Worm (Caenorhabditis elegans) whole organism, L2 larva: ENCODE measurements around the gene cyp-25A6.
A peak's percentile ranks its signal among the peaks of the same experiment; 100 is the strongest.

Experiments
- C34F6.9 ChIP-seq: fragments of 150-350 bp; optimal IDR thresholded peaks from 2 replicates; lab custom pipeline; 2014; ENCODE audit warnings: missing biosample characterization, missing genetic modification characterization
- F13H6.1 ChIP-seq: sonication (generic microtip); optimal IDR thresholded peaks from 2 replicates; lab custom pipeline; 2016; ENCODE audit warnings: missing genetic modification characterization, missing compliant biosample characterization
- R02D3.7 ChIP-seq: fragments of 150-350 bp; optimal IDR thresholded peaks from 2 replicates; lab custom pipeline; 2014; ENCODE audit warnings: missing biosample characterization, missing genetic modification characterization
- ZK546.5 ChIP-seq: sonication (generic microtip); optimal IDR thresholded peaks from 2 replicates; lab custom pipeline; 2017; ENCODE audit warnings: missing biosample characterization, missing genetic modification characterization
- alr-1 ChIP-seq: fragments of 150-350 bp; optimal IDR thresholded peaks from 2 replicates; lab custom pipeline; 2014; ENCODE audit warnings: missing biosample characterization, missing genetic modification characterization
- aly-2 ChIP-seq: fragments of 150-350 bp; optimal IDR thresholded peaks from 2 replicates; lab custom pipeline; 2014; ENCODE audit warnings: missing biosample characterization, missing genetic modification characterization
- ama-1 ChIP-seq: fragments of 150-350 bp; optimal IDR thresholded peaks from 2 replicates; lab custom pipeline; 2018; ENCODE audit warnings: inconsistent platforms
- blmp-1 ChIP-seq: sonication (generic microtip); optimal IDR thresholded peaks from 2 replicates; lab custom pipeline; 2017; ENCODE audit warnings: missing genetic modification characterization, mild to moderate bottlenecking, missing compliant biosample characterization, antibody characterized with exemption, moderate library complexity; ENCODE audit not compliant: insufficient read depth
- ceh-16 ChIP-seq: fragments of 150-350 bp; optimal IDR thresholded peaks from 2 replicates; lab custom pipeline; 2014; ENCODE audit warnings: missing biosample characterization, missing genetic modification characterization
- crh-2 ChIP-seq: sonication (generic microtip); optimal IDR thresholded peaks from 2 replicates; lab custom pipeline; 2017; ENCODE audit warnings: missing biosample characterization, missing genetic modification characterization
- dmd-4 ChIP-seq: sonication (generic microtip); optimal IDR thresholded peaks from 2 replicates; lab custom pipeline; 2017; ENCODE audit warnings: missing biosample characterization, missing genetic modification characterization
- egl-27 ChIP-seq: sonication (generic microtip); optimal IDR thresholded peaks from 3 replicates; lab custom pipeline; 2017; ENCODE audit warnings: missing biosample characterization, missing genetic modification reagents, missing genetic modification characterization
- elt-1 ChIP-seq: fragments of 150-350 bp; optimal IDR thresholded peaks from 2 replicates; lab custom pipeline; 2014; ENCODE audit warnings: missing biosample characterization, missing genetic modification characterization
- elt-3 ChIP-seq: sonication (generic microtip); optimal IDR thresholded peaks from 2 replicates; lab custom pipeline; 2017; ENCODE audit warnings: missing biosample characterization, missing genetic modification characterization
- fos-1 ChIP-seq: fragments of 150-350 bp; optimal IDR thresholded peaks from 2 replicates; lab custom pipeline; 2014; ENCODE audit warnings: missing biosample characterization, missing genetic modification characterization
- gmeb-1 ChIP-seq: fragments of 150-350 bp; optimal IDR thresholded peaks from 2 replicates; lab custom pipeline; 2014; ENCODE audit warnings: missing biosample characterization, missing genetic modification characterization
- lin-11 ChIP-seq: fragments of 150-350 bp; sonication (generic microtip); optimal IDR thresholded peaks from 2 replicates; lab custom pipeline; 2014; ENCODE audit warnings: missing biosample characterization, missing genetic modification characterization, inconsistent platforms, mixed read lengths
- lin-13 ChIP-seq: fragments of 150-350 bp; optimal IDR thresholded peaks from 2 replicates; lab custom pipeline; 2014; ENCODE audit warnings: missing biosample characterization, missing genetic modification reagents, missing genetic modification characterization
- lin-39 ChIP-seq: fragments of 150-350 bp; optimal IDR thresholded peaks from 2 replicates; lab custom pipeline; 2014; ENCODE audit warnings: missing biosample characterization, missing genetic modification reagents, missing genetic modification characterization
- lsy-2 ChIP-seq, 2 experiments: fragments of 150-350 bp in 1 of 2; sonication (generic microtip) in 1 of 2; optimal IDR thresholded peaks; 2 replicates each; lab custom pipeline; 2014 to 2017; ENCODE audit warnings: missing biosample characterization in 2 of 2, missing genetic modification characterization in 2 of 2
- mab-5 ChIP-seq: fragments of 150-350 bp; optimal IDR thresholded peaks from 2 replicates; lab custom pipeline; 2014; ENCODE audit warnings: missing biosample characterization, missing genetic modification characterization
- mbf-1 ChIP-seq: sonication (generic microtip); optimal IDR thresholded peaks from 2 replicates; lab custom pipeline; 2017; ENCODE audit warnings: missing biosample characterization, missing genetic modification characterization
- nhr-11 ChIP-seq: fragments of 150-350 bp; optimal IDR thresholded peaks from 2 replicates; lab custom pipeline; 2014; ENCODE audit warnings: missing biosample characterization, missing genetic modification characterization
- nhr-12 ChIP-seq: fragments of 150-350 bp; optimal IDR thresholded peaks from 2 replicates; lab custom pipeline; 2014; ENCODE audit warnings: missing biosample characterization, missing genetic modification characterization
- nhr-129 ChIP-seq: fragments of 150-350 bp; optimal IDR thresholded peaks from 2 replicates; lab custom pipeline; 2014; ENCODE audit warnings: missing biosample characterization, missing genetic modification characterization
- nhr-21 ChIP-seq: fragments of 150-350 bp; optimal IDR thresholded peaks from 2 replicates; lab custom pipeline; 2014; ENCODE audit warnings: missing biosample characterization, missing genetic modification characterization
- nhr-23 ChIP-seq: fragments of 150-350 bp; optimal IDR thresholded peaks from 2 replicates; lab custom pipeline; 2014; ENCODE audit warnings: missing biosample characterization, missing genetic modification reagents, missing genetic modification characterization
- nhr-237 ChIP-seq: fragments of 150-350 bp; optimal IDR thresholded peaks from 2 replicates; lab custom pipeline; 2014; ENCODE audit warnings: missing biosample characterization, missing genetic modification characterization
- nhr-25 ChIP-seq: fragments of 150-350 bp; sonication (generic microtip); optimal IDR thresholded peaks from 3 replicates; lab custom pipeline; 2014; ENCODE audit warnings: missing biosample characterization, missing genetic modification characterization
- nhr-6 ChIP-seq: fragments of 150-350 bp; optimal IDR thresholded peaks from 2 replicates; lab custom pipeline; 2014; ENCODE audit warnings: missing biosample characterization, missing genetic modification characterization
- nhr-77 ChIP-seq: fragments of 150-350 bp; optimal IDR thresholded peaks from 2 replicates; lab custom pipeline; 2014; ENCODE audit warnings: missing biosample characterization, missing genetic modification characterization
- peb-1 ChIP-seq: fragments of 150-350 bp; optimal IDR thresholded peaks from 2 replicates; lab custom pipeline; 2014; ENCODE audit warnings: missing biosample characterization, missing genetic modification characterization
- sem-4 ChIP-seq: fragments of 150-350 bp; optimal IDR thresholded peaks from 2 replicates; lab custom pipeline; 2014; ENCODE audit warnings: missing biosample characterization, missing genetic modification reagents, missing genetic modification characterization
- skn-1 ChIP-seq: sonication (generic microtip); optimal IDR thresholded peaks from 2 replicates; lab custom pipeline; 2017; ENCODE audit warnings: missing biosample characterization, missing genetic modification characterization
- sma-3 ChIP-seq: sonication (generic microtip); optimal IDR thresholded peaks from 2 replicates; lab custom pipeline; 2016; ENCODE audit warnings: missing genetic modification reagents, missing genetic modification characterization, missing compliant biosample characterization
- sma-9 ChIP-seq, 2 experiments: fragments of 150-350 bp in 1 of 2; sonication (generic microtip) in 1 of 2; optimal IDR thresholded peaks; 2 replicates each; lab custom pipeline; 2014 to 2016; ENCODE audit warnings: missing genetic modification characterization in 2 of 2, mild to moderate bottlenecking in 1 of 2, missing biosample characterization in 1 of 2, missing compliant biosample characterization in 1 of 2, missing genetic modification reagents in 1 of 2, moderate library complexity in 1 of 2
- snpc-4 ChIP-seq: fragments of 150-350 bp; optimal IDR thresholded peaks from 2 replicates; lab custom pipeline; 2014; ENCODE audit warnings: missing biosample characterization, missing genetic modification characterization
- unc-39 ChIP-seq: fragments of 150-350 bp; optimal IDR thresholded peaks from 2 replicates; lab custom pipeline; 2014; ENCODE audit warnings: missing biosample characterization, missing genetic modification characterization
- unc-55 ChIP-seq: fragments of 150-350 bp; sonication (generic microtip); optimal IDR thresholded peaks from 3 replicates; lab custom pipeline; 2014; ENCODE audit warnings: missing biosample characterization, missing genetic modification reagents, missing genetic modification characterization
- zag-1 ChIP-seq: fragments of 150-350 bp; optimal IDR thresholded peaks from 2 replicates; lab custom pipeline; 2014; ENCODE audit warnings: missing biosample characterization, missing genetic modification characterization
- ztf-11 ChIP-seq: sonication (generic microtip); optimal IDR thresholded peaks from 2 replicates; lab custom pipeline; 2017; ENCODE audit warnings: missing biosample characterization, missing genetic modification characterization

Gene cyp-25A6

ce11 chrIV:4243830-4244406, 46.7 kb downstream of the cyp-25A6 start:
- TF ChIP-seq ama-1 (lab: Kevin White, UChicago): no peak
- TF ChIP-seq sma-9 (GFP tag; optimal IDR thresholded peaks at IDR 0.05; lab: Kevin White, UChicago): no peak
- no peak for TF ChIP-seq sma-9 (tag; optimal IDR thresholded peaks at IDR 0.05; lab: Kevin White, UChicago)
- no peak for TF ChIP-seq elt-1 (tag; lab: Kevin White, UChicago)
- no peak for TF ChIP-seq C34F6.9 (tag; lab: Kevin White, UChicago)
- TF ChIP-seq lsy-2 (tag; optimal IDR thresholded peaks at IDR 0.05; lab: Kevin White, UChicago): no peak
- no peak for TF ChIP-seq egl-27 (tag; lab: Kevin White, UChicago)
- TF ChIP-seq peb-1: no peak
- TF ChIP-seq F13H6.1: no peak
- no peak for TF ChIP-seq nhr-12 (tag; lab: Kevin White, UChicago)

ce11 chrIV:4244510-4244909, 47.2 kb downstream of the cyp-25A6 start, which contains the start of gene col-34:
col-34 (minus strand) TSS chrIV:4244610.
- TF ChIP-seq ceh-16 (tag; lab: Kevin White, UChicago) (no peak), snpc-4 (tag; lab: Kevin White, UChicago) (no peak), egl-27 (tag; lab: Kevin White, UChicago) (no peak), mbf-1 (no peak), peb-1 (no peak), alr-1 (no peak), unc-39 (tag; lab: Kevin White, UChicago) (no peak), mab-5 (tag; lab: Kevin White, UChicago) (no peak), gmeb-1 (tag; lab: Kevin White, UChicago) (no peak), lsy-2 (tag; optimal IDR thresholded peaks at IDR 0.05; lab: Kevin White, UChicago) (no peak), crh-2 (tag; lab: Kevin White, UChicago) (no peak), ztf-11 (tag; lab: Kevin White, UChicago) (no peak), aly-2 (tag; lab: Kevin White, UChicago) (no peak), nhr-6 (no peak), unc-55 (GFP tag; lab: Kevin White, UChicago) (no peak), R02D3.7 (tag; lab: Kevin White, UChicago) (no peak), sem-4 (tag; lab: Kevin White, UChicago) (no peak), C34F6.9 (tag; lab: Kevin White, UChicago) (no peak), nhr-77 (tag; lab: Kevin White, UChicago) (no peak)

DNA sequence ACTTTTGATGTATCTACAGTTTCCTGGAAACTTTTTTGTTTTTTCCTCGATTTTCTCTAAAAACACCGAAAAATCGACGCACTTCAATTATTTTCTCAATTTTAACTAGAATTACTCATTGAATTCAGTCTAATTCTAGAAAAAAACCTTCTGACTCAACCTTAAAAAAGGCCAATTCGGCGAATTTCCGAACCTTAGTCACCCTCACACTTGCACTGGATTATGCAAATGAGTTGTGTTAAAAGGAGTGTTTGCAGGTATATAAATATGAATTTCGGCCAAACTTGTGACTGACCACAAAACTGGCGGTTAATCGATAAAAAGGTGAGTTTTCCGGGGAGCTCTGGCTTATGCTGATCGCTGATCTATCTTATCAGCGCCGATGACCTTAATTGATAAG, 49.2 kb downstream of the cyp-25A6 start, which contains the start of gene ttr-20:
Gene ttr-20, plus strand, starts transcription at position 301 of the 400 bp plus-strand sequence.
- TF ChIP-seq elt-1 (tag; lab: Kevin White, UChicago): no peak
- TF ChIP-seq fos-1 (tag; lab: Kevin White, UChicago): no peak
- no peak for TF ChIP-seq sem-4 (tag; lab: Kevin White, UChicago)
- TF ChIP-seq ZK546.5 (tag; lab: Kevin White, UChicago): no peak
- TF ChIP-seq gmeb-1 (tag; lab: Kevin White, UChicago): no peak
- no peak for TF ChIP-seq zag-1 (tag; lab: Kevin White, UChicago)
- TF ChIP-seq unc-55 (GFP tag; lab: Kevin White, UChicago): no peak
- TF ChIP-seq R02D3.7 (tag; lab: Kevin White, UChicago): no peak
- TF ChIP-seq sma-9 (GFP tag; optimal IDR thresholded peaks at IDR 0.05; lab: Kevin White, UChicago): no peak
- no peak for TF ChIP-seq sma-9 (tag; optimal IDR thresholded peaks at IDR 0.05; lab: Kevin White, UChicago)
- no peak for TF ChIP-seq ama-1 (lab: Kevin White, UChicago)
- TF ChIP-seq nhr-11 (tag; lab: Kevin White, UChicago): no peak
- no peak for TF ChIP-seq nhr-237 (tag; lab: Kevin White, UChicago)
- TF ChIP-seq aly-2 (tag; lab: Kevin White, UChicago): no peak
- TF ChIP-seq nhr-6: no peak
- TF ChIP-seq alr-1: no peak
- TF ChIP-seq mab-5 (tag; lab: Kevin White, UChicago): no peak
- no peak for TF ChIP-seq snpc-4 (tag; lab: Kevin White, UChicago)
- no peak for TF ChIP-seq nhr-25 (tag; lab: Kevin White, UChicago)
- no peak for TF ChIP-seq peb-1
- no peak for TF ChIP-seq nhr-129

DNA sequence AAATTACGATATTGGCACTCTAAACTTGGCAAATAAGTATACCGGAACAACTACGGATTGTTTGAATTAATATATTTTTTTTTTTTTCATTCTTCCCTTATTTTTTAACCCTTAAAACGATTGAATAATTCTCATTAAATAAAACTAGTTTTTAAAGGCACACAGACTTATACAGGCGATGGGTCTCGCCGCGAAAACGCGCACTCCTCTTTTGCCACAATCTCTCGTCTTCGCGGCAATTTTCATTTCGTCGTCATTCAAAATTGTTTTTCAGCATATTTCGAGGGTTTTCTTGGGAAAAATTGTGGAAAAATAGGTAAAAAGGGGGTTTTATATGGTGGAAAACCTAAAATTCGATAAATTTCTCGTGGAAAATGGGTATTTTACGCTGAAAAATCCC, 50.1 kb downstream of the cyp-25A6 start:
- TF ChIP-seq fos-1 (tag; lab: Kevin White, UChicago) (no peak), lin-11 (peak; percentile 19), peb-1 (no peak), C34F6.9 (tag; lab: Kevin White, UChicago) (peak; percentile 51), nhr-23 (tag; lab: Kevin White, UChicago) (no peak), R02D3.7 (tag; lab: Kevin White, UChicago) (no peak), aly-2 (tag; lab: Kevin White, UChicago) (no peak), skn-1 (no peak), nhr-21 (tag; lab: Kevin White, UChicago) (peak; percentile 40), elt-3 (tag; lab: Kevin White, UChicago) (no peak), nhr-25 (tag; lab: Kevin White, UChicago) (peak; percentile 33), nhr-11 (tag; lab: Kevin White, UChicago) (no peak), mbf-1 (no peak), F13H6.1 (peak; percentile 20), unc-55 (GFP tag; lab: Kevin White, UChicago) (peak; percentile 78), alr-1 (no peak), sma-3 (GFP tag; lab: Kevin White, UChicago) (peak; percentile 20), dmd-4 (tag; lab: Kevin White, UChicago) (no peak), mab-5 (tag; lab: Kevin White, UChicago) (no peak), lin-13 (peak; percentile 35), lsy-2 (tag; optimal IDR thresholded peaks at IDR 0.05; lab: Kevin White, UChicago) (peak; percentile 39 to 85), crh-2 (tag; lab: Kevin White, UChicago) (peak; percentile 11), gmeb-1 (tag; lab: Kevin White, UChicago) (peak; percentile 65), nhr-77 (tag; lab: Kevin White, UChicago) (no peak), lin-39 (tag; lab: Kevin White, UChicago) (no peak), ama-1 (lab: Kevin White, UChicago) (no peak), snpc-4 (tag; lab: Kevin White, UChicago) (peak; percentile 42), sma-9 (GFP tag; optimal IDR thresholded peaks at IDR 0.05; lab: Kevin White, UChicago) (peak; percentile 66), sma-9 (tag; optimal IDR thresholded peaks at IDR 0.05; lab: Kevin White, UChicago) (no peak), ZK546.5 (tag; lab: Kevin White, UChicago) (no peak), blmp-1 (tag; lab: Kevin White, UChicago) (no peak)
